Worm (Caenorhabditis elegans): ENCODE results near the gene M01H9.10.
A peak's percentile ranks its signal among the peaks of the same experiment; 100 is the strongest.

M01H9.10 gene

ce11 chrIV:4477009-4477471 lies 2.9 kb downstream of the M01H9.10 start, which contains the start of gene M01H9.3:
Gene M01H9.3, minus strand, starts transcription at chrIV:4477059.
- TF ChIP-seq hlh-12 (tag; optimal IDR thresholded peaks at IDR 0.05): no peak
- peak; percentile 70 for TF ChIP-seq ama-1 (optimal IDR thresholded peaks at IDR 0.05)
- peak in 1 of 2 experiments; percentile 6 for TF ChIP-seq ama-1 (GFP tag; optimal IDR thresholded peaks at IDR 0.05)
- TF ChIP-seq K11D2.4 (GFP tag; IDR thresholded peaks at IDR 0.05): peak; percentile 59
- no peak for TF ChIP-seq D2030.7 (GFP tag; IDR thresholded peaks at IDR 0.05)
- TF ChIP-seq snpc-4 (GFP tag; optimal IDR thresholded peaks at IDR 0.05): no peak
- no peak for TF ChIP-seq snpc-4 (tag; optimal IDR thresholded peaks at IDR 0.05)
- TF ChIP-seq attf-5 (GFP tag; optimal IDR thresholded peaks at IDR 0.05): peak; percentile 55
- TF ChIP-seq lin-40 (tag; optimal IDR thresholded peaks at IDR 0.05): peak; percentile 46
- no peak for TF ChIP-seq cebp-1 (GFP tag; IDR thresholded peaks at IDR 0.05)
- peak; percentile 72 for TF ChIP-seq cebp-1 (tag; optimal IDR thresholded peaks at IDR 0.05)
- peak; percentile 4 for TF ChIP-seq tlf-1 (GFP tag; optimal IDR thresholded peaks at IDR 0.05)
- no peak for TF ChIP-seq F37B4.10 (GFP tag; IDR thresholded peaks at IDR 0.05)
- peak; percentile 22 for TF ChIP-seq madf-10 (tag; optimal IDR thresholded peaks at IDR 0.05)
- TF ChIP-seq dpl-1 (GFP tag; optimal IDR thresholded peaks at IDR 0.05): no peak
- TF ChIP-seq hmg-1.2 (GFP tag; IDR thresholded peaks at IDR 0.05): peak; percentile 32; the same call in 1 of the 2 replicates
- no peak for TF ChIP-seq ceh-91 (GFP tag; IDR thresholded peaks at IDR 0.05)
- TF ChIP-seq aptf-3 (GFP tag; IDR thresholded peaks at IDR 0.05): no peak
- peak; percentile 18 for TF ChIP-seq chd-7 (tag; optimal IDR thresholded peaks at IDR 0.05)
- no peak for TF ChIP-seq hsf-1 (GFP tag; IDR thresholded peaks at IDR 0.05)
- TF ChIP-seq C06A6.2 (GFP tag; conservative IDR thresholded peaks at IDR 0.05): 0 out of 2 replicates have a peak, but pooled peaks have one; percentile 49
- peak; percentile 55 for TF ChIP-seq somi-1 (GFP tag; optimal IDR thresholded peaks at IDR 0.05)
- peak; percentile 52 for TF ChIP-seq ceh-27 (GFP tag; optimal IDR thresholded peaks at IDR 0.05)
- TF ChIP-seq F23B12.7 (tag; optimal IDR thresholded peaks at IDR 0.05; ENCODE audit: insufficient read depth): peak; percentile 33
- TF ChIP-seq B0336.3 (GFP tag; IDR thresholded peaks at IDR 0.05): peak; percentile 15; the same call in 1 of the 2 replicates
- peak; percentile 59 for TF ChIP-seq nhr-80 (tag; optimal IDR thresholded peaks at IDR 0.05)
- 0 out of 2 replicates have a peak, but pooled peaks have one; percentile 40 for TF ChIP-seq lin-26 (GFP tag; IDR thresholded peaks at IDR 0.05)
- peak; percentile 15 for TF ChIP-seq tbp1 (GFP tag; optimal IDR thresholded peaks at IDR 0.05)
- TF ChIP-seq die-1 (tag; optimal IDR thresholded peaks at IDR 0.05): peak; percentile 46
- peak; percentile 17; the same call in 1 of the 2 replicates for TF ChIP-seq mcd-1 (GFP tag; IDR thresholded peaks at IDR 0.05)
- no peak for TF ChIP-seq gei-17 (GFP tag; optimal IDR thresholded peaks at IDR 0.05)

- 0 out of 2 replicates have a peak, but pooled peaks have one; percentile 10 for TF ChIP-seq bed-1 (GFP tag; IDR thresholded peaks at IDR 0.05)
- 0 out of 2 replicates have a peak, but pooled peaks have one; percentile 9 for TF ChIP-seq mcd-1 (GFP tag; IDR thresholded peaks at IDR 0.05)
- TF ChIP-seq dpl-1 (GFP tag; optimal IDR thresholded peaks at IDR 0.05): no peak
- TF ChIP-seq sea-2 (GFP tag; IDR thresholded peaks at IDR 0.05): no peak
- no peak for TF ChIP-seq ztf-26 (tag; optimal IDR thresholded peaks at IDR 0.05)
- peak; percentile 23 for TF ChIP-seq repo-1 (tag; optimal IDR thresholded peaks at IDR 0.05)
- TF ChIP-seq F49E8.2 (tag; optimal IDR thresholded peaks at IDR 0.05; ENCODE audit: insufficient read depth): no peak
- TF ChIP-seq die-1 (tag; optimal IDR thresholded peaks at IDR 0.05): no peak
- no peak for TF ChIP-seq snpc-3.4 (tag; optimal IDR thresholded peaks at IDR 0.05)
- TF ChIP-seq nhr-80 (tag; optimal IDR thresholded peaks at IDR 0.05): peak; percentile 41
- TF ChIP-seq hlh-26 (GFP tag; conservative IDR thresholded peaks at IDR 0.05): no peak
- no peak for TF ChIP-seq rcor-1 (GFP tag; IDR thresholded peaks at IDR 0.05)
- 0 out of 2 replicates have a peak, but pooled peaks have one; percentile 50 for TF ChIP-seq madf-3 (GFP tag; IDR thresholded peaks at IDR 0.05)
- TF ChIP-seq lin-35 (GFP tag; optimal IDR thresholded peaks at IDR 0.05): no peak
- no peak for TF ChIP-seq let-526 (GFP tag; IDR thresholded peaks at IDR 0.05)
- no peak for TF ChIP-seq athp-1 (tag; optimal IDR thresholded peaks at IDR 0.05)
- no peak for TF ChIP-seq B0019.2 (GFP tag; conservative IDR thresholded peaks at IDR 0.05)
- no peak for TF ChIP-seq F52B5.7 (tag; optimal IDR thresholded peaks at IDR 0.05)
- no peak for TF ChIP-seq tlf-1 (GFP tag; optimal IDR thresholded peaks at IDR 0.05)
- no peak for TF ChIP-seq Y56A3A.18 (GFP tag; IDR thresholded peaks at IDR 0.05)
- no peak for TF ChIP-seq ceh-40 (GFP tag; IDR thresholded peaks at IDR 0.05)
- no peak for TF ChIP-seq chd-7 (tag; optimal IDR thresholded peaks at IDR 0.05)
- no peak for TF ChIP-seq mxl-1 (tag; optimal IDR thresholded peaks at IDR 0.05)
These were observed 4.4 kb downstream of the M01H9.10 start for ce11 chrIV:4475362-4476086.
